Worm (Caenorhabditis elegans) whole organism, midembryonic: ENCODE measurements around the gene F31D5.7.

Source experiments
- T22C8.4 ChIP-seq: fragments of 200-800 bp; sonication (Bioruptor generic); IDR thresholded peaks from 2 replicates; pipeline ENCODE4 v1.3.6; 2022; ENCODE audit warnings: missing genetic modification characterization, missing compliant biosample characterization
- cog-1 ChIP-seq: sonication (generic microtip); optimal IDR thresholded peaks from 2 replicates; lab custom pipeline; 2016; ENCODE audit warnings: missing genetic modification characterization, missing compliant biosample characterization
- klf-2 ChIP-seq: fragments of 200-800 bp; sonication (Bioruptor generic); conservative IDR thresholded peaks from 2 replicates; pipeline ENCODE4 v1.3.6; 2022; ENCODE audit warnings: missing genetic modification reagents, missing genetic modification characterization, missing compliant biosample characterization
- med-1 ChIP-seq: sonication (generic microtip); optimal IDR thresholded peaks from 2 replicates; lab custom pipeline; 2017; ENCODE audit warnings: missing genetic modification characterization, mild to moderate bottlenecking, missing compliant biosample characterization, antibody characterized with exemption, missing genetic modification reagents; ENCODE audit not compliant: insufficient read depth
- ref-1 ChIP-seq: fragments of 200-800 bp; sonication (Bioruptor generic); conservative IDR thresholded peaks from 2 replicates; pipeline ENCODE4 v1.3.6; 2022; ENCODE audit warnings: missing genetic modification reagents, missing genetic modification characterization, missing compliant biosample characterization
- tab-1 ChIP-seq: fragments of 200-800 bp; sonication (Bioruptor generic); IDR thresholded peaks from 2 replicates; pipeline ENCODE4 v1.3.6; 2022; ENCODE audit warnings: missing genetic modification characterization, missing compliant biosample characterization
- ztf-23 ChIP-seq: fragments of 200-800 bp; sonication (Bioruptor generic); IDR thresholded peaks from 2 replicates; pipeline ENCODE4 v1.3.6; 2022; ENCODE audit warnings: missing genetic modification reagents, missing genetic modification characterization, missing compliant biosample characterization

DNA sequence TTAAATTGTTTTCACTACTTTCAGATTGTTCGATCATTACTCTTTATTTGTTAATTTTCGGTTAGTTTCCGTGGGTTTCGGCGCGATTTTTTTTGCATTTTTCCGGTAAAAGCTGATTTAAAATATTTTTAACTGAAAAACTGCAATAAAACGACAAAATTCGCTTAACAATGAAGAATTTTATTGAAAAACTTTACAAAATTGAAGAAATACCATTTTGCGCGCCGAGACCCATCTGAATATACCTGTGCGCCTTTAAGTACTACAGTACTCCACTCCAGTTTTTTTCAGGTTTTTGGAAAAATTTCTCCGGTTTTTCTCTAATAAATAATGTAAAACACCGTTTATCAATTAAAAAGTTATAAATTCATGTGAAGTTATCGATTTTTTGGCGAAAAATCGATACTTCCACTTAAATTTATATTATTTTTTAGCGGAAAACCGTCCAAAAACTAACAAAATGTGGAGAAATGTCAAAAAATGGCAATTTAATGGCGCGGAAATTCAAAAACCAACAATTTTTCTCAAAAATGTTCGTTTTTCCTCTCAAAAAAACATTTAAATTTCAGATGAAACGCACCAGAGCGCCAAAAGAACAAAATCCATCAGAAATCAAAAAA is 19.7 kb downstream of the F31D5.7 start, which contains the start of gene C16A11.10:
- no peak for TF ChIP-seq ztf-23
- no peak for TF ChIP-seq T22C8.4 (GFP tag; lab: Robert Waterston, UW)
- TF ChIP-seq ref-1 (GFP tag; lab: Robert Waterston, UW) = no peak
- no peak for TF ChIP-seq klf-2 (GFP tag; lab: Robert Waterston, UW)
- no peak for TF ChIP-seq med-1 (GFP tag; lab: Kevin White, UChicago)
- TF ChIP-seq cog-1 (tag; lab: Kevin White, UChicago) = no peak
- no peak for TF ChIP-seq tab-1 (GFP tag; lab: Robert Waterston, UW)
